Fruit fly (Drosophila melanogaster) whole organism, embryonic: Measurements from ENCODE around the gene Cpr64Ad.

Experiments
- B-H1 ChIP-seq: fragments of 200-800 bp; sonication (Bioruptor generic); IDR thresholded peaks from 3 replicates; pipeline ENCODE4 v1.3.6; 2022; ENCODE audit warnings: missing biosample characterization, missing genetic modification characterization
- CG11456 ChIP-seq: fragments of 200-800 bp; sonication (Bioruptor generic); IDR thresholded peaks from 3 replicates; pipeline ENCODE4 v1.3.6; 2022; ENCODE audit warnings: missing biosample characterization, missing genetic modification characterization
- CG11504 ChIP-seq: fragments of 200-800 bp; sonication (Bioruptor generic); optimal IDR thresholded peaks from 3 replicates; lab custom pipeline; 2019; ENCODE audit warnings: missing biosample characterization, mild to moderate bottlenecking, missing genetic modification characterization, moderate library complexity
- CG11560 ChIP-seq: fragments of 200-800 bp; sonication (Bioruptor generic); IDR thresholded peaks from 3 replicates; pipeline ENCODE4 v1.3.6; 2022; ENCODE audit warnings: missing biosample characterization, missing genetic modification characterization
- CG12236 ChIP-seq: fragments of 200-800 bp; sonication (Bioruptor generic); optimal IDR thresholded peaks from 2 replicates; lab custom pipeline; 2016; ENCODE audit warnings: missing biosample characterization, missing genetic modification characterization
- CG12299 ChIP-seq: fragments of 200-800 bp; sonication (Bioruptor generic); optimal IDR thresholded peaks from 2 replicates; lab custom pipeline; 2018; ENCODE audit warnings: missing biosample characterization, mild to moderate bottlenecking, missing genetic modification characterization
- CG13775 ChIP-seq: fragments of 200-800 bp; sonication (Bioruptor generic); optimal IDR thresholded peaks from 3 replicates; lab custom pipeline; 2017; ENCODE audit warnings: missing biosample characterization, mild to moderate bottlenecking, missing genetic modification characterization
- CG1529 ChIP-seq: fragments of 200-800 bp; sonication (Bioruptor generic); optimal IDR thresholded peaks from 3 replicates; lab custom pipeline; 2018; ENCODE audit warnings: missing biosample characterization, missing genetic modification characterization
- CG15479 ChIP-seq: fragments of 200-800 bp; sonication (Bioruptor generic); optimal IDR thresholded peaks from 3 replicates; lab custom pipeline; 2019; ENCODE audit warnings: missing biosample characterization, mild to moderate bottlenecking, missing genetic modification characterization, moderate library complexity
- CG15696 ChIP-seq: fragments of 200-800 bp; sonication (Bioruptor generic); optimal IDR thresholded peaks from 2 replicates; lab custom pipeline; 2019; ENCODE audit warnings: missing biosample characterization, mild to moderate bottlenecking, missing genetic modification characterization, moderate library complexity
- CG18599 ChIP-seq: fragments of 200-800 bp; sonication (Bioruptor generic); optimal IDR thresholded peaks from 3 replicates; lab custom pipeline; 2017; ENCODE audit warnings: missing biosample characterization, missing genetic modification characterization, mild to moderate bottlenecking, moderate library complexity, missing genetic modification reagents
- CG18619 ChIP-seq: fragments of 200-800 bp; sonication (Bioruptor generic); optimal IDR thresholded peaks from 3 replicates; lab custom pipeline; 2017; ENCODE audit warnings: missing biosample characterization, mild to moderate bottlenecking, missing genetic modification characterization
- CG2129 ChIP-seq: fragments of 200-800 bp; sonication (Bioruptor generic); IDR thresholded peaks from 2 replicates; pipeline ENCODE4 v1.3.6; 2022; ENCODE audit warnings: missing biosample characterization, missing genetic modification characterization; ENCODE audit not compliant: partially characterized antibody
- CG31388 ChIP-seq: fragments of 200-800 bp; sonication (Bioruptor generic); optimal IDR thresholded peaks from 2 replicates; lab custom pipeline; 2016; ENCODE audit warnings: missing biosample characterization, missing genetic modification characterization
- CG32767 ChIP-seq: fragments of 200-800 bp; sonication (Bioruptor generic); IDR thresholded peaks from 2 replicates; pipeline ENCODE4 v1.3.6; 2022; ENCODE audit warnings: missing biosample characterization, missing genetic modification characterization
- CG3281 ChIP-seq: fragments of 200-800 bp; sonication (Bioruptor generic); optimal IDR thresholded peaks from 3 replicates; lab custom pipeline; 2017; ENCODE audit warnings: missing biosample characterization, mild to moderate bottlenecking, missing genetic modification characterization
- CG33213 ChIP-seq: fragments of 200-800 bp; sonication (Bioruptor generic); optimal IDR thresholded peaks from 3 replicates; lab custom pipeline; 2016; ENCODE audit warnings: missing biosample characterization, missing genetic modification characterization
- CG6272 ChIP-seq: fragments of 200-800 bp; sonication (Bioruptor generic); IDR thresholded peaks from 2 replicates; pipeline ENCODE4 v1.3.6; 2022; ENCODE audit warnings: missing biosample characterization, missing genetic modification characterization
- CG6689 ChIP-seq: fragments of 200-800 bp; sonication (Bioruptor generic); IDR thresholded peaks from 2 replicates; pipeline ENCODE4 v1.3.6; 2022; ENCODE audit warnings: missing biosample characterization, missing genetic modification characterization
- CG7271 ChIP-seq: fragments of 200-800 bp; sonication (Bioruptor generic); optimal IDR thresholded peaks from 2 replicates; lab custom pipeline; 2018; ENCODE audit warnings: missing biosample characterization, mild to moderate bottlenecking, missing genetic modification characterization, moderate library complexity
- CG8290 ChIP-seq, 3 experiments: fragments of 200-800 bp; sonication (Bioruptor generic); optimal IDR thresholded peaks; 2 replicates each; lab custom pipeline; 2016 to 2019; ENCODE audit warnings: missing biosample characterization in 3 of 3, missing genetic modification characterization in 3 of 3, mild to moderate bottlenecking in 2 of 3, moderate library complexity in 1 of 3
- CG8388 ChIP-seq: fragments of 200-800 bp; sonication (Bioruptor generic); optimal IDR thresholded peaks from 2 replicates; lab custom pipeline; 2019; ENCODE audit warnings: missing biosample characterization, mild to moderate bottlenecking, missing genetic modification characterization, moderate library complexity
- CG8478 ChIP-seq: fragments of >200 bp; optimal IDR thresholded peaks from 2 replicates; lab custom pipeline; 2018
- CG9437 ChIP-seq: fragments of 200-800 bp; sonication (Bioruptor generic); optimal IDR thresholded peaks from 2 replicates; lab custom pipeline; 2018; ENCODE audit warnings: missing biosample characterization, mild to moderate bottlenecking, missing genetic modification characterization
- CG9797 ChIP-seq: fragments of 200-800 bp; sonication (Bioruptor generic); optimal IDR thresholded peaks from 3 replicates; lab custom pipeline; 2018; ENCODE audit warnings: missing biosample characterization, mild to moderate bottlenecking, missing genetic modification characterization
- Drgx ChIP-seq: fragments of 200-800 bp; sonication (Bioruptor generic); IDR thresholded peaks from 2 replicates; pipeline ENCODE4 v1.3.6; 2022; ENCODE audit warnings: missing biosample characterization, missing genetic modification characterization
- Gsc ChIP-seq: fragments of 200-800 bp; sonication (Bioruptor generic); IDR thresholded peaks from 2 replicates; pipeline ENCODE4 v1.3.6; 2022; ENCODE audit warnings: missing biosample characterization, missing genetic modification characterization
- H2.0 ChIP-seq: fragments of 200-800 bp; sonication (Bioruptor generic); IDR thresholded peaks from 2 replicates; pipeline ENCODE4 v1.3.6; 2022; ENCODE audit warnings: missing biosample characterization, missing genetic modification characterization
- Hand ChIP-seq: fragments of 200-800 bp; sonication (Bioruptor generic); optimal IDR thresholded peaks from 2 replicates; lab custom pipeline; 2017; ENCODE audit warnings: mild to moderate bottlenecking, missing biosample characterization, missing genetic modification reagents, missing genetic modification characterization
- Hr3 ChIP-seq: fragments of 200-800 bp; sonication (Bioruptor generic); optimal IDR thresholded peaks from 3 replicates; lab custom pipeline; 2016; ENCODE audit warnings: missing biosample characterization, missing genetic modification characterization
- Hsf ChIP-seq: fragments of 200-800 bp; sonication (Bioruptor generic); optimal IDR thresholded peaks from 3 replicates; lab custom pipeline; 2016; ENCODE audit warnings: missing biosample characterization, missing genetic modification characterization
- Lim3 ChIP-seq: fragments of 200-800 bp; sonication (Bioruptor generic); IDR thresholded peaks from 2 replicates; pipeline ENCODE4 v1.3.6; 2022; ENCODE audit warnings: missing biosample characterization, missing genetic modification characterization
- Lpt ChIP-seq: fragments of >200 bp; optimal IDR thresholded peaks from 2 replicates; lab custom pipeline; 2018; ENCODE audit warnings: missing biosample characterization, missing genetic modification characterization
- MTF-1 ChIP-seq: fragments of 200-800 bp; sonication (Bioruptor generic); optimal IDR thresholded peaks from 2 replicates; lab custom pipeline; 2018; ENCODE audit warnings: missing biosample characterization, mild to moderate bottlenecking, missing genetic modification characterization, borderline replicate concordance
- Mrtf ChIP-seq: fragments of 200-800 bp; sonication (Bioruptor generic); IDR thresholded peaks from 3 replicates; pipeline ENCODE4 v1.3.6; 2022; ENCODE audit warnings: missing biosample characterization, missing genetic modification characterization
- NC2α ChIP-seq: fragments of 200-800 bp; sonication (Bioruptor generic); optimal IDR thresholded peaks from 2 replicates; lab custom pipeline; 2016; ENCODE audit warnings: missing biosample characterization, missing genetic modification characterization
- NFAT ChIP-seq: fragments of 200-800 bp; sonication (Bioruptor generic); IDR thresholded peaks from 2 replicates; pipeline ENCODE4 v1.3.6; 2022; ENCODE audit warnings: missing biosample characterization, missing genetic modification characterization
- Spps ChIP-seq: fragments of 200-800 bp; sonication (Bioruptor generic); optimal IDR thresholded peaks from 2 replicates; lab custom pipeline; 2018; ENCODE audit warnings: missing biosample characterization, mild to moderate bottlenecking, missing genetic modification characterization
- Xrp1 ChIP-seq: fragments of 200-800 bp; sonication (Bioruptor generic); IDR thresholded peaks from 2 replicates; pipeline ENCODE4 v1.3.6; 2022; ENCODE audit warnings: missing biosample characterization, missing genetic modification characterization
- br ChIP-seq: fragments of >200 bp; optimal IDR thresholded peaks from 2 replicates; lab custom pipeline; 2017
- cas ChIP-seq: fragments of 200-800 bp; sonication (Bioruptor generic); IDR thresholded peaks from 2 replicates; pipeline ENCODE4 v1.3.6; 2022; ENCODE audit warnings: missing biosample characterization, missing genetic modification characterization
- dan ChIP-seq: fragments of 200-800 bp; sonication (Bioruptor generic); IDR thresholded peaks from 2 replicates; pipeline ENCODE4 v1.3.6; 2022; ENCODE audit warnings: missing biosample characterization, missing genetic modification characterization
- gce ChIP-seq: fragments of 200-800 bp; sonication (Bioruptor generic); IDR thresholded peaks from 3 replicates; pipeline ENCODE4 v1.3.6; 2022; ENCODE audit warnings: missing biosample characterization, missing genetic modification characterization
- lilli ChIP-seq: fragments of 200-800 bp; sonication (Bioruptor generic); optimal IDR thresholded peaks from 3 replicates; lab custom pipeline; 2016; ENCODE audit warnings: missing biosample characterization, missing genetic modification characterization
- mam ChIP-seq: fragments of 200-800 bp; sonication (Bioruptor generic); optimal IDR thresholded peaks from 3 replicates; lab custom pipeline; 2016; ENCODE audit warnings: missing biosample characterization, missing genetic modification characterization
- rib ChIP-seq: fragments of 200-800 bp; sonication (Bioruptor generic); IDR thresholded peaks from 2 replicates; pipeline ENCODE4 v1.3.6; 2022; ENCODE audit warnings: missing biosample characterization, missing genetic modification characterization
- ro ChIP-seq: fragments of 200-800 bp; sonication (Bioruptor generic); IDR thresholded peaks from 2 replicates; pipeline ENCODE4 v1.3.6; 2022; ENCODE audit warnings: missing biosample characterization, missing genetic modification characterization
- run ChIP-seq: fragments of 200-800 bp; sonication (Bioruptor generic); optimal IDR thresholded peaks from 3 replicates; lab custom pipeline; 2018; ENCODE audit warnings: missing biosample characterization, mild to moderate bottlenecking, missing genetic modification characterization
- sob ChIP-seq: fragments of 200-800 bp; sonication (Bioruptor generic); IDR thresholded peaks from 2 replicates; pipeline ENCODE4 v1.3.6; 2022; ENCODE audit warnings: missing biosample characterization, missing genetic modification characterization
- tap ChIP-seq: fragments of 200-800 bp; optimal IDR thresholded peaks from 3 replicates; lab custom pipeline; 2019; ENCODE audit warnings: missing biosample characterization, mild to moderate bottlenecking, missing genetic modification characterization, moderate library complexity
- tx ChIP-seq: fragments of 200-800 bp; sonication (Bioruptor generic); optimal IDR thresholded peaks from 2 replicates; lab custom pipeline; 2016; ENCODE audit warnings: missing biosample characterization, missing genetic modification characterization

Cpr64Ad gene

DNA sequence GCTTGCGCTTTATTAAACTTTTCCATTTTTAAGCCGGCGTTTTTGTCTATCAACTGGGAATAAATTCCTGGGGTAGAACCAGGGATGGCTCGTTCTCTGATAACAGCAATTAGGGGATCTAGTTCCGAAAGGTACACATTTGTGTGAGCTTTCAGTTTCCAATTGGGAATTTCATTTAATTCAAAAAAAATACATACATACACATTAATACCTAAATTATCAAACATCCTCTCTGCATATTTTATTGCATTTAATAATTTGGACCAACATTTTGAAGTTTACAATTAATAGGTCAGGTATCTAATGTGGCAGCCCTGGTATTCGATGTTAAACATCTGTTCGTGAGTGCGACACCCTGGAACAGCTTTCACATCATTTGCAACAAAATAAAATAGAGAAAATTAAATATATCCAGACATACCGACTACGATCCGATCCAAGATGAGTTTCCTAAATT is 44.0 kb downstream of the Cpr64Ad start, which contains the start of the genes CG15011 and CG1309 (continued):
- TF ChIP-seq CG7271 (tag; lab: Kevin White, UChicago), result no peak
- TF ChIP-seq CG11504 (tag; lab: Kevin White, UChicago), result peak; percentile 84
- TF ChIP-seq Hand (GFP tag; lab: Kevin White, UChicago), result peak; percentile 36
- peak; percentile 39 for TF ChIP-seq run (tag; lab: Kevin White, UChicago)
- TF ChIP-seq NC2α (GFP tag; lab: Kevin White, UChicago), result peak; percentile 67
- TF ChIP-seq CG11560 (tag; lab: Robert Waterston, UW), result peak; percentile 41; the same call in 1 of the 3 replicates
- TF ChIP-seq CG12299, result peak; percentile 67
- peak; percentile 94 for TF ChIP-seq lilli (GFP tag; lab: Kevin White, UChicago)
- peak; percentile 51 for TF ChIP-seq CG31388 (GFP tag; lab: Kevin White, UChicago)
- peak; percentile 96 for TF ChIP-seq CG32767
- peak; percentile 73 for TF ChIP-seq CG8290 (GFP tag; optimal IDR thresholded peaks at IDR 0.05; lab: Kevin White, UChicago)
- peak; percentile 41 to 78 for TF ChIP-seq CG8290 (tag; optimal IDR thresholded peaks at IDR 0.05; lab: Kevin White, UChicago)
- no peak for TF ChIP-seq CG8478 (lab: Kevin White, UChicago)
- peak; percentile 55 for TF ChIP-seq CG1529 (GFP tag; lab: Kevin White, UChicago)
- peak; percentile 23; the same call in 1 of the 3 replicates for TF ChIP-seq B-H1 (GFP tag; lab: Robert Waterston, UW)
- peak; percentile 91 for TF ChIP-seq Hsf (GFP tag; lab: Kevin White, UChicago)
- no peak for TF ChIP-seq MTF-1 (GFP tag; lab: Kevin White, UChicago)
- no peak for TF ChIP-seq Gsc (GFP tag; lab: Robert Waterston, UW)
- TF ChIP-seq CG33213, result peak; percentile 75
- TF ChIP-seq CG11456 (GFP tag; lab: Robert Waterston, UW), result peak; percentile 75; the same call in 2 of the 3 replicates
- TF ChIP-seq CG12236 (GFP tag; lab: Kevin White, UChicago), result peak; percentile 70
- TF ChIP-seq br (lab: Kevin White, UChicago), result no peak
- TF ChIP-seq CG13775, result peak; percentile 85
- TF ChIP-seq Lim3 (GFP tag; lab: Robert Waterston, UW), result no peak
- peak; percentile 73 for TF ChIP-seq Spps (tag; lab: Kevin White, UChicago)
- peak; percentile 67 for TF ChIP-seq tap (tag; lab: Kevin White, UChicago)
- peak; percentile 83 for TF ChIP-seq CG18599 (GFP tag; lab: Kevin White, UChicago)
- TF ChIP-seq Xrp1, result peak; percentile 80
- TF ChIP-seq Hr3, result peak; percentile 93
- TF ChIP-seq CG2129 (GFP tag; lab: Robert Waterston, UW), result no peak
- peak; percentile 91 for TF ChIP-seq mam (GFP tag; lab: Kevin White, UChicago)
- TF ChIP-seq CG3281, result peak; percentile 99
- no peak for TF ChIP-seq ro (GFP tag; lab: Robert Waterston, UW)
- 0 out of 2 replicates have a peak, but pooled peaks have one; percentile 35 for TF ChIP-seq rib (GFP tag; lab: Robert Waterston, UW)
- TF ChIP-seq gce, result no peak
- peak; percentile 32; the same call in 1 of the 2 replicates for TF ChIP-seq dan (GFP tag; lab: Robert Waterston, UW)
- peak; percentile 82 for TF ChIP-seq tx
- peak; percentile 63 for TF ChIP-seq CG9437 (GFP tag; lab: Kevin White, UChicago)
- peak; percentile 74 for TF ChIP-seq CG18619 (GFP tag; lab: Kevin White, UChicago)
- TF ChIP-seq Drgx (GFP tag; lab: Robert Waterston, UW), result peak; percentile 75
- TF ChIP-seq NFAT, result peak; percentile 35; the same call in 1 of the 2 replicates
- TF ChIP-seq Mrtf (GFP tag; lab: Robert Waterston, UW), result peak; percentile 58; the same call in 1 of the 3 replicates
- TF ChIP-seq CG8388 (GFP tag; lab: Kevin White, UChicago), result peak; percentile 84
- TF ChIP-seq Lpt, result no peak
- TF ChIP-seq CG6272 (GFP tag; lab: Robert Waterston, UW), result peak; percentile 79
- TF ChIP-seq CG15479 (GFP tag; lab: Kevin White, UChicago), result no peak
- TF ChIP-seq cas (GFP tag; lab: Robert Waterston, UW), result 0 out of 2 replicates have a peak, but pooled peaks have one; percentile 31
- TF ChIP-seq sob (GFP tag; lab: Robert Waterston, UW), result peak; percentile 78
- peak; percentile 32 for TF ChIP-seq CG9797 (GFP tag; lab: Kevin White, UChicago)
- peak; percentile 70 for TF ChIP-seq CG6689 (GFP tag; lab: Robert Waterston, UW)
- peak; percentile 56 for TF ChIP-seq H2.0
- peak; percentile 85 for TF ChIP-seq CG15696 (tag; lab: Kevin White, UChicago)
